Worm (Caenorhabditis elegans): ENCODE data around the gene gst-7.
"Not testable (repeated sequence)": the region's sequence is repeated elsewhere in the genome, so short reads cannot be mapped to it uniquely, and the experiment has no call there.

ce11 chrII:4866819-4867218 lies 15.0 kb upstream of the gst-7 start:
- not testable (repeated sequence) for TF ChIP-seq lsy-2 (tag; optimal IDR thresholded peaks at IDR 0.05); F49E8.2 (tag; optimal IDR thresholded peaks at IDR 0.05; ENCODE audit: borderline replicate concordance); ZK337.2 (GFP tag; IDR thresholded peaks at IDR 0.05); zip-2 (tag; optimal IDR thresholded peaks at IDR 0.05); ZK546.5 (tag; optimal IDR thresholded peaks at IDR 0.05); dpl-1 (GFP tag; optimal IDR thresholded peaks at IDR 0.05); pha-4 (GFP tag; IDR thresholded peaks at IDR 0.05); pha-4 (tag; optimal IDR thresholded peaks at IDR 0.05); sdz-12 (GFP tag; optimal IDR thresholded peaks at IDR 0.05)

All from whole organism, L4 larva.